Fruit fly (Drosophila melanogaster) whole organism, embryonic: Measurements from ENCODE around the gene Nepl18.
A peak's percentile ranks its signal among the peaks of the same experiment; 100 is the strongest.

Experiments used
- Abd-B ChIP-seq: fragments of 200-800 bp; sonication (Bioruptor generic); optimal IDR thresholded peaks from 2 replicates; lab custom pipeline; 2018; ENCODE audit warnings: missing biosample characterization, mild to moderate bottlenecking, missing genetic modification characterization, moderate library complexity
- Antp ChIP-seq: fragments of 200-800 bp; sonication (Bioruptor generic); optimal IDR thresholded peaks from 3 replicates; lab custom pipeline; 2016; ENCODE audit warnings: missing biosample characterization, missing genetic modification characterization
- BEAF-32 ChIP-seq: fragments of 200-800 bp; sonication (Bioruptor generic); optimal IDR thresholded peaks from 3 replicates; lab custom pipeline; 2017; ENCODE audit warnings: missing biosample characterization, missing genetic modification characterization, mild to moderate bottlenecking, moderate library complexity, missing genetic modification reagents
- C15 ChIP-seq: fragments of 200-800 bp; sonication (Bioruptor generic); IDR thresholded peaks from 3 replicates; pipeline ENCODE4 v1.3.6; 2022; ENCODE audit warnings: missing biosample characterization, missing genetic modification characterization
- CG10267 ChIP-seq: fragments of 200-800 bp; sonication (Bioruptor generic); optimal IDR thresholded peaks from 2 replicates; lab custom pipeline; 2018; ENCODE audit warnings: missing biosample characterization, mild to moderate bottlenecking, missing genetic modification characterization, moderate library complexity
- CG10431 ChIP-seq: fragments of 200-800 bp; sonication (Bioruptor generic); optimal IDR thresholded peaks from 3 replicates; lab custom pipeline; 2018; ENCODE audit warnings: missing biosample characterization, mild to moderate bottlenecking, missing genetic modification characterization
- CG11398 ChIP-seq: fragments of 200-800 bp; sonication (Bioruptor generic); optimal IDR thresholded peaks from 2 replicates; lab custom pipeline; 2016; ENCODE audit warnings: missing biosample characterization, missing genetic modification characterization
- CG11695 ChIP-seq: fragments of 200-800 bp; sonication (Bioruptor generic); IDR thresholded peaks from 3 replicates; pipeline ENCODE4 v1.3.6; 2022; ENCODE audit warnings: missing biosample characterization, missing genetic modification characterization
- CG1233 ChIP-seq: fragments of 200-800 bp; sonication (Bioruptor generic); optimal IDR thresholded peaks from 4 replicates; lab custom pipeline; 2018; ENCODE audit warnings: missing biosample characterization, mild to moderate bottlenecking, missing genetic modification characterization
- CG12391 ChIP-seq: fragments of 200-800 bp; sonication (Bioruptor generic); optimal IDR thresholded peaks from 3 replicates; lab custom pipeline; 2018; ENCODE audit warnings: missing biosample characterization, mild to moderate bottlenecking, missing genetic modification characterization, moderate library complexity
- CG12769 ChIP-seq: fragments of 200-800 bp; sonication (Bioruptor generic); optimal IDR thresholded peaks from 2 replicates; lab custom pipeline; 2019; ENCODE audit warnings: missing biosample characterization, mild to moderate bottlenecking, missing genetic modification characterization, moderate library complexity
- CG12942 ChIP-seq: fragments of 200-800 bp; sonication (Bioruptor generic); optimal IDR thresholded peaks from 3 replicates; lab custom pipeline; 2016; ENCODE audit warnings: missing biosample characterization, missing genetic modification characterization
- CG13287 ChIP-seq: fragments of 200-800 bp; sonication (Bioruptor generic); IDR thresholded peaks from 2 replicates; pipeline ENCODE4 v1.3.6; 2022; ENCODE audit warnings: missing biosample characterization, missing genetic modification characterization; ENCODE audit not compliant: partially characterized antibody
- CG14014 ChIP-seq: fragments of 200-800 bp; sonication (Bioruptor generic); IDR thresholded peaks from 2 replicates; pipeline ENCODE4 v1.3.6; 2022; ENCODE audit warnings: missing biosample characterization, missing genetic modification characterization
- CG15514 ChIP-seq: fragments of 200-800 bp; sonication (Bioruptor generic); optimal IDR thresholded peaks from 3 replicates; lab custom pipeline; 2017; ENCODE audit warnings: missing biosample characterization, missing genetic modification characterization, mild to moderate bottlenecking, moderate library complexity, missing genetic modification reagents
- CG17328 ChIP-seq: fragments of 200-800 bp; sonication (Bioruptor generic); IDR thresholded peaks from 2 replicates; pipeline ENCODE4 v1.3.6; 2022; ENCODE audit warnings: missing biosample characterization, missing genetic modification characterization
- CG17361 ChIP-seq: fragments of 200-800 bp; sonication (Bioruptor generic); IDR thresholded peaks from 3 replicates; pipeline ENCODE4 v1.3.6; 2022; ENCODE audit warnings: missing biosample characterization, missing genetic modification characterization
- CG17829 ChIP-seq: fragments of 200-800 bp; optimal IDR thresholded peaks from 2 replicates; lab custom pipeline; 2019; ENCODE audit warnings: missing biosample characterization, mild to moderate bottlenecking, missing genetic modification characterization, moderate library complexity
- CG18262 ChIP-seq: fragments of 200-800 bp; optimal IDR thresholded peaks from 3 replicates; lab custom pipeline; 2019; ENCODE audit warnings: missing biosample characterization, mild to moderate bottlenecking, missing genetic modification characterization, moderate library complexity
- CG32532 ChIP-seq: fragments of 200-800 bp; sonication (Bioruptor generic); IDR thresholded peaks from 2 replicates; pipeline ENCODE4 v1.3.6; 2022; ENCODE audit warnings: missing biosample characterization, missing genetic modification characterization
- CG42726 ChIP-seq: fragments of 200-800 bp; sonication (Bioruptor generic); IDR thresholded peaks from 2 replicates; pipeline ENCODE4 v1.3.6; 2022; ENCODE audit warnings: missing biosample characterization, missing genetic modification characterization; ENCODE audit not compliant: partially characterized antibody
- CG4854 ChIP-seq: fragments of 200-800 bp; sonication (Bioruptor generic); optimal IDR thresholded peaks from 2 replicates; lab custom pipeline; 2016; ENCODE audit warnings: missing biosample characterization, missing genetic modification characterization, inconsistent platforms
- CG7839 ChIP-seq: fragments of 200-800 bp; sonication (Bioruptor generic); optimal IDR thresholded peaks from 3 replicates; lab custom pipeline; 2018; ENCODE audit warnings: missing biosample characterization, mild to moderate bottlenecking, missing genetic modification characterization, moderate library complexity
- CG8478 ChIP-seq: fragments of >200 bp; optimal IDR thresholded peaks from 2 replicates; lab custom pipeline; 2018
- CG8924 ChIP-seq: fragments of 200-800 bp; optimal IDR thresholded peaks from 3 replicates; lab custom pipeline; 2019; ENCODE audit warnings: missing biosample characterization, mild to moderate bottlenecking, missing genetic modification characterization, moderate library complexity
- CG9797 ChIP-seq: fragments of 200-800 bp; sonication (Bioruptor generic); optimal IDR thresholded peaks from 3 replicates; lab custom pipeline; 2018; ENCODE audit warnings: missing biosample characterization, mild to moderate bottlenecking, missing genetic modification characterization
- CkIIα-i1 ChIP-seq: fragments of 200-800 bp; sonication (Bioruptor generic); IDR thresholded peaks from 2 replicates; pipeline ENCODE4 v1.3.6; 2022; ENCODE audit warnings: missing biosample characterization, missing genetic modification characterization
- Dad ChIP-seq: fragments of 200-800 bp; sonication (Bioruptor generic); optimal IDR thresholded peaks from 3 replicates; lab custom pipeline; 2016; ENCODE audit warnings: missing biosample characterization, missing genetic modification characterization
- Dll ChIP-seq: fragments of 200-800 bp; sonication (Bioruptor generic); IDR thresholded peaks from 4 replicates; pipeline ENCODE4 v1.3.6; 2022; ENCODE audit warnings: missing biosample characterization, missing genetic modification characterization; ENCODE audit not compliant: partially characterized antibody
- ERR ChIP-seq: fragments of 200-800 bp; sonication (Bioruptor generic); optimal IDR thresholded peaks from 2 replicates; lab custom pipeline; 2016; ENCODE audit warnings: missing biosample characterization, missing genetic modification characterization
- Elba2 ChIP-seq: fragments of 200-800 bp; sonication (Bioruptor generic); optimal IDR thresholded peaks from 3 replicates; lab custom pipeline; 2016; ENCODE audit warnings: missing biosample characterization, missing genetic modification characterization
- Fer1 ChIP-seq: fragments of 200-800 bp; sonication (Bioruptor generic); optimal IDR thresholded peaks from 2 replicates; lab custom pipeline; 2017; ENCODE audit warnings: missing biosample characterization, mild to moderate bottlenecking, missing genetic modification characterization
- Hr3 ChIP-seq: fragments of 200-800 bp; sonication (Bioruptor generic); optimal IDR thresholded peaks from 3 replicates; lab custom pipeline; 2016; ENCODE audit warnings: missing biosample characterization, missing genetic modification characterization
- Mad ChIP-seq: fragments of 200-800 bp; sonication (Bioruptor generic); optimal IDR thresholded peaks from 2 replicates; lab custom pipeline; 2016; ENCODE audit warnings: missing biosample characterization, missing genetic modification characterization
- Med ChIP-seq: fragments of 200-800 bp; sonication (Bioruptor generic); peaks from one replicate; lab custom pipeline; 2016; ENCODE audit warnings: missing biosample characterization, missing genetic modification characterization, mild to moderate bottlenecking, inconsistent platforms, moderate library complexity
- NK7.1 ChIP-seq: fragments of 200-800 bp; sonication (Bioruptor generic); optimal IDR thresholded peaks from 3 replicates; lab custom pipeline; 2016; ENCODE audit warnings: missing biosample characterization, missing genetic modification characterization
- Rfx ChIP-seq: fragments of 200-800 bp; sonication (Bioruptor generic); IDR thresholded peaks from 2 replicates; pipeline ENCODE4 v1.3.6; 2022; ENCODE audit warnings: missing biosample characterization, missing genetic modification characterization
- ap ChIP-seq: fragments of 200-800 bp; sonication (Bioruptor generic); IDR thresholded peaks from 2 replicates; pipeline ENCODE4 v1.3.6; 2022; ENCODE audit warnings: missing biosample characterization, missing genetic modification characterization
- ara ChIP-seq: fragments of 200-800 bp; sonication (Bioruptor generic); IDR thresholded peaks from 2 replicates; pipeline ENCODE4 v1.3.6; 2022; ENCODE audit warnings: missing biosample characterization, missing genetic modification characterization
- ase ChIP-seq: fragments of 200-800 bp; sonication (Bioruptor generic); IDR thresholded peaks from 3 replicates; pipeline ENCODE4 v1.3.6; 2022; ENCODE audit warnings: missing biosample characterization, missing genetic modification characterization
- bbx ChIP-seq: fragments of 200-800 bp; sonication (Bioruptor generic); IDR thresholded peaks from 2 replicates; pipeline ENCODE4 v1.3.6; 2022; ENCODE audit warnings: missing biosample characterization, missing genetic modification characterization; ENCODE audit not compliant: partially characterized antibody
- corto ChIP-seq: fragments of 200-800 bp; sonication (Bioruptor generic); optimal IDR thresholded peaks from 2 replicates; lab custom pipeline; 2016; ENCODE audit warnings: missing biosample characterization, mild to moderate bottlenecking, missing genetic modification characterization, moderate library complexity
- lilli ChIP-seq: fragments of 200-800 bp; sonication (Bioruptor generic); optimal IDR thresholded peaks from 3 replicates; lab custom pipeline; 2016; ENCODE audit warnings: missing biosample characterization, missing genetic modification characterization
- rib ChIP-seq: fragments of 200-800 bp; sonication (Bioruptor generic); IDR thresholded peaks from 2 replicates; pipeline ENCODE4 v1.3.6; 2022; ENCODE audit warnings: missing biosample characterization, missing genetic modification characterization
- schlank ChIP-seq: fragments of 200-800 bp; sonication (Bioruptor generic); optimal IDR thresholded peaks from 2 replicates; lab custom pipeline; 2018; ENCODE audit warnings: missing biosample characterization, mild to moderate bottlenecking, missing genetic modification characterization
- sens-2 ChIP-seq: fragments of 200-800 bp; sonication (Bioruptor generic); IDR thresholded peaks from 2 replicates; pipeline ENCODE4 v1.3.6; 2022; ENCODE audit warnings: missing biosample characterization, missing genetic modification characterization
- trh ChIP-seq: fragments of 200-800 bp; sonication (Bioruptor generic); optimal IDR thresholded peaks from 2 replicates; lab custom pipeline; 2016; ENCODE audit warnings: missing biosample characterization, missing genetic modification characterization
- vfl ChIP-seq: fragments of 200-800 bp; sonication (Bioruptor generic); optimal IDR thresholded peaks from 2 replicates; lab custom pipeline; 2016; ENCODE audit warnings: missing biosample characterization, missing genetic modification characterization
- zen ChIP-seq: fragments of 200-800 bp; sonication (Bioruptor generic); optimal IDR thresholded peaks from 3 replicates; lab custom pipeline; 2018; ENCODE audit warnings: missing biosample characterization, mild to moderate bottlenecking, missing genetic modification characterization, moderate library complexity

The Nepl18 gene

DNA sequence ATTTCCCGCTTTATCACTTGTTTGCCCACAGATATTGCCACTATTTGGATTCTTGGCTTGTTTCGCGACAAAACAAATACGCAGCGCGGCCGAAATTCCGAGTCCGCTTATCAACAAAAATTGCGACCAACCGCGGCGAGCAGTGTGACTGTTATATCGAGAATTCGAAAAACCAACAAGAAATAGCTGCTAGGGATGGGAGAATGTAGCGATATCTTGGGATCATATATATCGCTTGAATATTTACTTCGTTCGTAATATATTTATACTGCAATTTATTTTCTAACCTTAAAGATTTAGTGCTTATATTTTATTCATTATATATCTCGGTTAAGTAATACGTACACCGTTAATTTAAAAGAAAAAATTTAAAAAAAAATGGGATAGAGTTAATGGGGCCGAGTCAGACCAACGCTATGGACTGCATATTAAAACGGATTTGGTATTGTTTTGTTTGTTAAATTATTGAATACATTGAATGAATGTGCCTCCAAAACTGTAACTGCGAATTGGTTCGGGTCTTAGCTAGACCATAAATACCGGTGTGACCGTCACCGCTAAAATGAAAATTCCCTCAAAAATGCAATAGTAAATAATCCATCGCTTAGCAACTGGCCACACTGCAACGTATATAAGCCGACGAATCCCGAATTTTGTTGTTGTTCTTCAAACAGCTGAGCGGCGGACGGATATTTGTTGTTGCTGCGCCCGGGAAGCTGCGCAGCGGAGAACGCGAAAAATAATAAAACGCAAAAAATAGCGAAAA lies 30.6 kb upstream of the Nepl18 start, which contains the start of the genes Apc and spg (continued):
- TF ChIP-seq CG12769 (tag; lab: Kevin White, UChicago): peak; percentile 84
- no peak for TF ChIP-seq zen (tag; lab: Kevin White, UChicago)
- peak; percentile 78 for TF ChIP-seq rib (GFP tag; lab: Robert Waterston, UW)
- TF ChIP-seq vfl (GFP tag; lab: Kevin White, UChicago): peak; percentile 50
- TF ChIP-seq Fer1 (GFP tag; lab: Kevin White, UChicago): peak; percentile 70
- peak; percentile 92 for TF ChIP-seq BEAF-32 (GFP tag; lab: Kevin White, UChicago)
- peak; percentile 93 for TF ChIP-seq Dll (GFP tag; lab: Robert Waterston, UW)
- TF ChIP-seq CG1233 (GFP tag; lab: Kevin White, UChicago): peak; percentile 19
- peak; percentile 69 for TF ChIP-seq CG42726 (GFP tag; lab: Robert Waterston, UW)
- TF ChIP-seq corto (GFP tag; lab: Kevin White, UChicago): no peak
- no peak for TF ChIP-seq CG8478 (lab: Kevin White, UChicago)
- 0 out of 2 replicates have a peak, but pooled peaks have one; percentile 4 for TF ChIP-seq CG17328
- no peak; the same call in 2 of the 3 replicates for TF ChIP-seq C15 (GFP tag; lab: Robert Waterston, UW)
- peak; percentile 61 for TF ChIP-seq CG17829 (tag; lab: Kevin White, UChicago)
- TF ChIP-seq CkIIα-i1 (GFP tag; lab: Robert Waterston, UW): no peak
- TF ChIP-seq CG14014: peak; percentile 49; the same call in 1 of the 2 replicates
- no peak for TF ChIP-seq CG10431 (GFP tag; lab: Kevin White, UChicago)
- no peak for TF ChIP-seq Elba2 (GFP tag; lab: Kevin White, UChicago)
- no peak for TF ChIP-seq trh (GFP tag; lab: Kevin White, UChicago)
- peak; percentile 91 for TF ChIP-seq Med (GFP tag; lab: Kevin White, UChicago)
- TF ChIP-seq Rfx (GFP tag; lab: Robert Waterston, UW): peak; percentile 46
- no peak for TF ChIP-seq ase (GFP tag; lab: Robert Waterston, UW)
- TF ChIP-seq NK7.1 (GFP tag; lab: Kevin White, UChicago): peak; percentile 27
- no peak for TF ChIP-seq ERR
- no peak for TF ChIP-seq Mad
- no peak for TF ChIP-seq Antp (GFP tag; lab: Kevin White, UChicago)
- peak; percentile 50; the same call in 2 of the 3 replicates for TF ChIP-seq CG11695 (GFP tag; lab: Robert Waterston, UW)
- peak; percentile 8 for TF ChIP-seq CG7839 (tag; lab: Kevin White, UChicago)
- TF ChIP-seq ap (GFP tag; lab: Robert Waterston, UW): no peak
- TF ChIP-seq bbx (GFP tag; lab: Robert Waterston, UW): peak; percentile 78
- TF ChIP-seq CG12942 (GFP tag; lab: Kevin White, UChicago): peak; percentile 10
- peak; percentile 7 for TF ChIP-seq CG32532 (GFP tag; lab: Robert Waterston, UW)
- peak; percentile 57 for TF ChIP-seq CG12391 (tag; lab: Kevin White, UChicago)
- TF ChIP-seq ara (GFP tag; lab: Robert Waterston, UW): no peak; the same call in 1 of the 2 replicates
- TF ChIP-seq CG4854: no peak
- TF ChIP-seq CG15514 (GFP tag; lab: Kevin White, UChicago): peak; percentile 64
- peak; percentile 34 for TF ChIP-seq lilli (GFP tag; lab: Kevin White, UChicago)
- TF ChIP-seq CG18262 (tag; lab: Kevin White, UChicago): peak; percentile 44
- TF ChIP-seq CG9797 (GFP tag; lab: Kevin White, UChicago): peak; percentile 95
- peak; percentile 70 for TF ChIP-seq CG17361 (GFP tag; lab: Robert Waterston, UW)
- peak; percentile 80 for TF ChIP-seq CG13287 (GFP tag; lab: Robert Waterston, UW)
- TF ChIP-seq CG10267 (tag; lab: Kevin White, UChicago): peak; percentile 61
- TF ChIP-seq schlank (tag; lab: Kevin White, UChicago): peak; percentile 47
- no peak for TF ChIP-seq sens-2 (GFP tag; lab: Robert Waterston, UW)
- TF ChIP-seq Dad (GFP tag; lab: Kevin White, UChicago): no peak
- TF ChIP-seq Abd-B (GFP tag; lab: Kevin White, UChicago): peak; percentile 79
- TF ChIP-seq Hr3 (GFP tag; lab: Kevin White, UChicago): peak; percentile 15
- TF ChIP-seq CG11398 (GFP tag; lab: Kevin White, UChicago): peak; percentile 57
- TF ChIP-seq CG8924 (tag; lab: Kevin White, UChicago): peak; percentile 11
